Worm (Caenorhabditis elegans) whole organism, mixed stage, embryonic: ENCODE data around the gene F55A4.13.
A peak's percentile ranks its signal among the peaks of the same experiment; 100 is the strongest.

ENCODE experiments used
- bed-3 ChIP-seq: fragments of 200-800 bp; sonication (Bioruptor generic); optimal IDR thresholded peaks from 3 replicates; lab custom pipeline; 2018; ENCODE audit warnings: mild to moderate bottlenecking, missing genetic modification characterization, moderate library complexity, missing compliant biosample characterization
- blmp-1 ChIP-seq: fragments of 150-350 bp; optimal IDR thresholded peaks from 2 replicates; lab custom pipeline; 2014; ENCODE audit warnings: missing biosample characterization, missing genetic modification characterization
- ceh-39 ChIP-seq: fragments of 150-350 bp; optimal IDR thresholded peaks from 2 replicates; lab custom pipeline; 2014; ENCODE audit warnings: missing biosample characterization, missing genetic modification characterization
- ceh-43 ChIP-seq: fragments of 200-800 bp; sonication (Bioruptor generic); optimal IDR thresholded peaks from 2 replicates; lab custom pipeline; 2018; ENCODE audit warnings: mild to moderate bottlenecking, missing genetic modification characterization, moderate library complexity, missing compliant biosample characterization
- ceh-83 ChIP-seq: fragments of 200-800 bp; sonication (Bioruptor generic); optimal IDR thresholded peaks from 2 replicates; lab custom pipeline; 2018; ENCODE audit warnings: mild to moderate bottlenecking, missing genetic modification characterization, missing compliant biosample characterization
- ces-1 ChIP-seq: fragments of 150-350 bp; optimal IDR thresholded peaks from 2 replicates; lab custom pipeline; 2014; ENCODE audit warnings: missing biosample characterization, missing genetic modification reagents, missing genetic modification characterization
- drap-1 ChIP-seq: fragments of 200-800 bp; sonication (Bioruptor generic); optimal IDR thresholded peaks from 3 replicates; lab custom pipeline; 2018; ENCODE audit warnings: mild to moderate bottlenecking, missing genetic modification characterization, missing compliant biosample characterization
- elt-1 ChIP-seq: sonication (generic microtip); optimal IDR thresholded peaks from 2 replicates; lab custom pipeline; 2017; ENCODE audit warnings: missing genetic modification characterization, mild to moderate bottlenecking, missing compliant biosample characterization, antibody characterized with exemption, moderate library complexity, borderline replicate concordance; ENCODE audit not compliant: insufficient read depth
- elt-3 ChIP-seq: fragments of 150-350 bp; optimal IDR thresholded peaks from 2 replicates; lab custom pipeline; 2014; ENCODE audit warnings: missing biosample characterization, missing genetic modification characterization
- flh-1 ChIP-seq: fragments of 200-800 bp; sonication (Bioruptor generic); optimal IDR thresholded peaks from 2 replicates; lab custom pipeline; 2018; ENCODE audit warnings: mild to moderate bottlenecking, missing genetic modification characterization, moderate library complexity, missing compliant biosample characterization
- ham-2 ChIP-seq: fragments of 200-800 bp; sonication (Bioruptor generic); optimal IDR thresholded peaks from 2 replicates; lab custom pipeline; 2018; ENCODE audit warnings: mild to moderate bottlenecking, missing genetic modification characterization, missing compliant biosample characterization
- hlh-1 ChIP-seq: fragments of 150-350 bp; optimal IDR thresholded peaks from 2 replicates; lab custom pipeline; 2014; ENCODE audit warnings: missing biosample characterization, missing genetic modification reagents, missing genetic modification characterization
- lin-13 ChIP-seq: fragments of 150-350 bp; optimal IDR thresholded peaks from 2 replicates; lab custom pipeline; 2014; ENCODE audit warnings: missing biosample characterization, missing genetic modification characterization
- lsy-2 ChIP-seq: fragments of 150-350 bp; optimal IDR thresholded peaks from 2 replicates; lab custom pipeline; 2014; ENCODE audit warnings: missing biosample characterization, missing genetic modification characterization
- mab-5 ChIP-seq: fragments of 150-350 bp; optimal IDR thresholded peaks from 2 replicates; lab custom pipeline; 2014; ENCODE audit warnings: missing biosample characterization, missing genetic modification characterization
- mep-1 ChIP-seq: fragments of 150-350 bp; optimal IDR thresholded peaks from 2 replicates; lab custom pipeline; 2017; ENCODE audit warnings: missing biosample characterization, missing genetic modification reagents, missing genetic modification characterization, inconsistent platforms
- mls-2 ChIP-seq: sonication (generic microtip); optimal IDR thresholded peaks from 2 replicates; lab custom pipeline; 2016; ENCODE audit warnings: mild to moderate bottlenecking, missing genetic modification characterization, moderate library complexity, missing compliant biosample characterization
- nhr-12 ChIP-seq: fragments of 150-350 bp; optimal IDR thresholded peaks from 2 replicates; lab custom pipeline; 2014; ENCODE audit warnings: missing biosample characterization, missing genetic modification characterization
- nhr-2 ChIP-seq: fragments of 150-350 bp; optimal IDR thresholded peaks from 2 replicates; lab custom pipeline; 2014; ENCODE audit warnings: missing biosample characterization, missing genetic modification characterization
- nhr-237 ChIP-seq: fragments of 150-350 bp; optimal IDR thresholded peaks from 2 replicates; lab custom pipeline; 2014; ENCODE audit warnings: missing biosample characterization, missing genetic modification characterization
- nhr-28 ChIP-seq: fragments of 150-350 bp; optimal IDR thresholded peaks from 2 replicates; lab custom pipeline; 2014; ENCODE audit warnings: missing biosample characterization, missing genetic modification characterization
- nhr-76 ChIP-seq: sonication (generic microtip); optimal IDR thresholded peaks from 2 replicates; lab custom pipeline; 2017; ENCODE audit warnings: missing biosample characterization, missing genetic modification characterization
- pha-4 ChIP-seq: fragments of 150-350 bp; optimal IDR thresholded peaks from 2 replicates; lab custom pipeline; 2018; ENCODE audit warnings: missing biosample characterization, missing genetic modification reagents, missing genetic modification characterization
- sem-2 ChIP-seq: fragments of 200-800 bp; sonication (Bioruptor generic); optimal IDR thresholded peaks from 2 replicates; lab custom pipeline; 2018; ENCODE audit warnings: mild to moderate bottlenecking, missing genetic modification characterization, missing compliant biosample characterization
- sptf-1 ChIP-seq: sonication (generic microtip); optimal IDR thresholded peaks from 2 replicates; lab custom pipeline; 2017; ENCODE audit warnings: mild to moderate bottlenecking, missing genetic modification characterization, moderate library complexity, missing compliant biosample characterization
- tbx-8 ChIP-seq: fragments of 200-800 bp; sonication (Bioruptor generic); optimal IDR thresholded peaks from 2 replicates; lab custom pipeline; 2018; ENCODE audit warnings: mild to moderate bottlenecking, missing genetic modification characterization, moderate library complexity, missing compliant biosample characterization
- unc-120 ChIP-seq: sonication (generic microtip); optimal IDR thresholded peaks from 2 replicates; lab custom pipeline; 2017; ENCODE audit warnings: missing genetic modification characterization, missing compliant biosample characterization; ENCODE audit not compliant: poor library complexity, severe bottlenecking
- unc-39 ChIP-seq: fragments of 150-350 bp; optimal IDR thresholded peaks from 2 replicates; lab custom pipeline; 2014; ENCODE audit warnings: missing biosample characterization, missing genetic modification characterization
- unc-62 ChIP-seq: fragments of 150-350 bp; optimal IDR thresholded peaks from 2 replicates; lab custom pipeline; 2014; ENCODE audit warnings: missing biosample characterization, missing genetic modification reagents, missing genetic modification characterization

The F55A4.13 gene

ce11 chrX:1017456-1017855 lies at the start of gene F55A4.13, which contains the start of gene nlf-1:
TSS of gene F55A4.13 (minus strand) at chrX:1017556.
TSS of gene nlf-1 (minus strand) at chrX:1017567.
- TF ChIP-seq blmp-1 (tag; lab: Kevin White, UChicago) (no peak), sptf-1 (tag; lab: Kevin White, UChicago) (no peak), lsy-2 (no peak), ham-2 (no peak), ceh-39 (tag; lab: Kevin White, UChicago) (no peak)

- TF ChIP-seq mls-2 (tag; lab: Kevin White, UChicago) (peak; percentile 23), mab-5 (tag; lab: Kevin White, UChicago) (no peak), lsy-2 (peak; percentile 0), drap-1 (GFP tag; lab: Kevin White, UChicago) (peak; percentile 31), unc-62 (GFP tag; lab: Kevin White, UChicago) (peak; percentile 34), nhr-28 (no peak), elt-1 (no peak), tbx-8 (GFP tag; lab: Kevin White, UChicago) (no peak), ceh-83 (GFP tag; lab: Kevin White, UChicago) (no peak), unc-120 (tag; lab: Kevin White, UChicago) (peak; percentile 70), ces-1 (GFP tag; lab: Kevin White, UChicago) (peak; percentile 62), elt-3 (tag; lab: Kevin White, UChicago) (no peak), nhr-2 (tag; lab: Kevin White, UChicago) (no peak), sptf-1 (tag; lab: Kevin White, UChicago) (peak; percentile 54), hlh-1 (tag; lab: Kevin White, UChicago) (peak; percentile 36)
Observed at ce11 chrX:1064064-1064463, 46.7 kb upstream of the F55A4.13 start.

ce11 chrX:1062403-1063073 lies 45.2 kb upstream of the F55A4.13 start, which contains the start of gene unc-1:
TSS of gene unc-1 (minus strand) at chrX:1062453.
- TF ChIP-seq pha-4 (tag; lab: Kevin White, UChicago) = no peak
- no peak for TF ChIP-seq unc-62 (GFP tag; lab: Kevin White, UChicago)
- peak; percentile 11 for TF ChIP-seq unc-120 (tag; lab: Kevin White, UChicago)
- peak; percentile 95 for TF ChIP-seq ces-1 (GFP tag; lab: Kevin White, UChicago)
- TF ChIP-seq mep-1 (tag; lab: Kevin White, UChicago) = peak; percentile 7

- TF ChIP-seq ces-1 (GFP tag; lab: Kevin White, UChicago) (peak; percentile 64), bed-3 (no peak)
Observed at ce11 chrX:1060705-1061104, 43.3 kb upstream of the F55A4.13 start.

ce11 chrX:1057821-1058377 lies 40.5 kb upstream of the F55A4.13 start:
- TF ChIP-seq ces-1 (GFP tag; lab: Kevin White, UChicago) (peak; percentile 95), mep-1 (tag; lab: Kevin White, UChicago) (no peak), nhr-76 (tag; lab: Kevin White, UChicago) (no peak), mls-2 (tag; lab: Kevin White, UChicago) (no peak)
- TF ChIP-seq, all 35 proteins: peak for 1

- TF ChIP-seq hlh-1 (tag; lab: Kevin White, UChicago) (peak; percentile 36), unc-120 (tag; lab: Kevin White, UChicago) (peak; percentile 62), bed-3 (no peak), unc-62 (GFP tag; lab: Kevin White, UChicago) (peak; percentile 71), ham-2 (no peak), mab-5 (tag; lab: Kevin White, UChicago) (no peak)
- TF ChIP-seq, all 35 proteins: peak for 3
Observed at ce11 chrX:1053929-1054328, 36.6 kb upstream of the F55A4.13 start, which contains the start of gene ncs-3. TSS of gene ncs-3 (plus strand) at chrX:1054081.

- TF ChIP-seq mab-5 (tag; lab: Kevin White, UChicago) = no peak
- TF ChIP-seq ces-1 (GFP tag; lab: Kevin White, UChicago) = no peak
- TF ChIP-seq unc-39 (tag; lab: Kevin White, UChicago) = no peak
- no peak for TF ChIP-seq nhr-237
- TF ChIP-seq mep-1 (tag; lab: Kevin White, UChicago) = no peak
- no peak for TF ChIP-seq unc-120 (tag; lab: Kevin White, UChicago)
- no peak for TF ChIP-seq nhr-76 (tag; lab: Kevin White, UChicago)
- no peak for TF ChIP-seq flh-1 (GFP tag; lab: Kevin White, UChicago)
- no peak for TF ChIP-seq hlh-1 (tag; lab: Kevin White, UChicago)
- TF ChIP-seq ceh-39 (tag; lab: Kevin White, UChicago) = no peak
- TF ChIP-seq nhr-12 (tag; lab: Kevin White, UChicago) = no peak
- TF ChIP-seq lin-13 (tag; lab: Kevin White, UChicago) = no peak
- TF ChIP-seq ceh-43 (GFP tag; lab: Kevin White, UChicago) = no peak
- TF ChIP-seq blmp-1 (tag; lab: Kevin White, UChicago) = no peak
- no peak for TF ChIP-seq sem-2 (GFP tag; lab: Kevin White, UChicago)
- TF ChIP-seq bed-3 = no peak
Observed at ce11 chrX:1052960-1053359, 35.6 kb upstream of the F55A4.13 start.
